Worm (Caenorhabditis elegans) whole organism, early embryonic: Measurements from ENCODE around the gene ZK563.2.

Experiments
- F13C5.2 ChIP-seq: sonication (generic microtip); optimal IDR thresholded peaks from 2 replicates; lab custom pipeline; 2017; ENCODE audit warnings: mild to moderate bottlenecking, missing genetic modification characterization, inconsistent platforms, missing compliant biosample characterization
- aly-1 ChIP-seq: sonication (generic microtip); optimal IDR thresholded peaks from 2 replicates; lab custom pipeline; 2016; ENCODE audit warnings: missing genetic modification characterization, missing compliant biosample characterization
- ama-1 ChIP-seq: fragments of 150-350 bp; optimal IDR thresholded peaks from 2 replicates; lab custom pipeline; 2014

DNA sequence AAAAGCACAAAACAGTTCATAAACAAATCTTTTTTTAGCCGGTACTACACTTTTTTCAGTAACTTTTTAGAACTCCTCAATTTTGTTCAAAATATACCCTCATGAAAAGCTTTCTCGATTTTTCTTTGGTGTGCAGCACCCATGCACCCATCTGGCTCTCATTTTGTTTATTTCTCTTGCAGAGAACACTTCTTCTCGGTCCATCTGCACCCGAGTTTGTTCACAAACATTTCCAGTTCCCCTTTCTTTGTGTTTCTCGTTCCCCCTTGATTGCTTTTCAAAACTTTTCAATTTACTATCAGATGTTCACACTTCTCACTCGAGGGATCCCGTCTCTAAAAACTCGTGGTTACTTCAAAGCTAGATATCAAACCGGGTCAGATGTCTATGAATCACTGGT, 24.8 kb downstream of the ZK563.2 start, which contains the start of gene slcf-2:
- TF ChIP-seq aly-1 (tag; lab: Kevin White, UChicago) (no peak), ama-1 (no peak), F13C5.2 (tag; lab: Kevin White, UChicago) (no peak)
